Worm (Caenorhabditis elegans) whole organism, early embryonic: ENCODE results near the gene fbxa-215.

ENCODE experiments used
- ama-1 ChIP-seq: fragments of 150-350 bp; optimal IDR thresholded peaks from 2 replicates; lab custom pipeline; 2014
- ceh-13 ChIP-seq: fragments of 200-800 bp; sonication (Bioruptor generic); optimal IDR thresholded peaks from 2 replicates; lab custom pipeline; 2018; ENCODE audit warnings: mild to moderate bottlenecking, missing genetic modification characterization, missing compliant biosample characterization
- flt-1 ChIP-seq: fragments of 200-800 bp; sonication (Bioruptor generic); IDR thresholded peaks from 2 replicates; pipeline ENCODE4 v1.3.6; 2022; ENCODE audit warnings: missing genetic modification characterization, missing compliant biosample characterization
- scrt-1 ChIP-seq: fragments of 200-800 bp; sonication (Bioruptor generic); IDR thresholded peaks from 2 replicates; pipeline ENCODE4 v1.3.6; 2022; ENCODE audit warnings: missing genetic modification characterization, missing compliant biosample characterization
- sea-1 ChIP-seq: fragments of 200-800 bp; sonication (Bioruptor generic); conservative IDR thresholded peaks from 2 replicates; pipeline ENCODE4 v1.3.6; 2022; ENCODE audit warnings: missing genetic modification characterization, missing compliant biosample characterization
- tbx-37 ChIP-seq: fragments of 200-800 bp; sonication (Bioruptor generic); conservative IDR thresholded peaks from 2 replicates; pipeline ENCODE4 v1.3.6; 2022; ENCODE audit warnings: missing genetic modification reagents, missing genetic modification characterization, missing compliant biosample characterization
- tra-4 ChIP-seq: sonication (generic microtip); optimal IDR thresholded peaks from 2 replicates; lab custom pipeline; 2017; ENCODE audit warnings: missing genetic modification characterization, missing compliant biosample characterization

DNA sequence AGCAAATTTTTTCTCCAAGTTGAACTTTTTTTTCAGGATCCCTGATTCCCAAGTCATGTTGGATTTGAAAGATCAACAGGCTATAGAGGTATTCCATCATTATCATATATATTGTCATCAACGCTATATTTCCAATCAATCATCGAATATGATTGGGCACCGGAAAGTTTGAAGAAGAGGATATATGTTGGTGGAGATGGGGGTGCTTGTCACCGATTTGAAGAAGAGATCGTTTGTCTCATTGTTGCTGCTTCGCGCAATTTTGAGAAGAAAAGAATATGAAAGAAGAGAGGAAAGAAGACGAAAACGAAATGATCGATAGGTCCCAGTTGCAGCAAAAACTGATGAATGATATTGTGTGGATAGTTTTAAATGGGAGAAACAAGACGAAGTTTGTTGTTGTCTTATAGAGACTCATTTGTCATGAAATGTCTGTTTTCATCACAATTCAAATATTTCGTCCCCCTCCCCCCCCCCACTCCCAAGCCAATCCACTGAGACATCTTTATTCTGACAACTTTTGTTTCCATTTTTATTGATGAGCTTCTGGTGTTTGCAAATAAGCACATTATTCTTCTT is 22.7 kb upstream of the fbxa-215 start, which contains the start of gene T23G4.2:
- TF ChIP-seq scrt-1 (GFP tag; lab: Robert Waterston, UW) (no peak), flt-1 (GFP tag; lab: Robert Waterston, UW) (no peak), ama-1 (lab: Kevin White, UChicago) (no peak), sea-1 (GFP tag; lab: Robert Waterston, UW) (no peak), tra-4 (no peak), ceh-13 (GFP tag; lab: Kevin White, UChicago) (no peak), tbx-37 (GFP tag; lab: Robert Waterston, UW) (no peak)
